Fruit fly (Drosophila melanogaster) whole organism, embryonic: ENCODE measurements around the gene CG9855.

Source experiments
- CG11398 ChIP-seq: fragments of 200-800 bp; sonication (Bioruptor generic); optimal IDR thresholded peaks from 2 replicates; lab custom pipeline; 2016; ENCODE audit warnings: missing biosample characterization, missing genetic modification characterization
- CG11723 ChIP-seq: fragments of 200-800 bp; sonication (Bioruptor generic); optimal IDR thresholded peaks from 2 replicates; lab custom pipeline; 2017; ENCODE audit warnings: missing biosample characterization, mild to moderate bottlenecking, missing genetic modification characterization
- CG12219 ChIP-seq: fragments of 200-800 bp; sonication (Bioruptor generic); optimal IDR thresholded peaks from 3 replicates; lab custom pipeline; 2018; ENCODE audit warnings: missing biosample characterization, mild to moderate bottlenecking, missing genetic modification characterization
- CG13424 ChIP-seq: fragments of 200-800 bp; sonication (Bioruptor generic); optimal IDR thresholded peaks from 2 replicates; lab custom pipeline; 2019; ENCODE audit warnings: missing biosample characterization, mild to moderate bottlenecking, missing genetic modification characterization, moderate library complexity
- CG14050 ChIP-seq: fragments of 200-800 bp; sonication (Bioruptor generic); IDR thresholded peaks from 3 replicates; pipeline ENCODE4 v1.3.6; 2022; ENCODE audit warnings: missing biosample characterization, missing genetic modification characterization
- CG14860 ChIP-seq: fragments of 200-800 bp; sonication (Bioruptor generic); IDR thresholded peaks from 3 replicates; pipeline ENCODE4 v1.3.6; 2022; ENCODE audit warnings: missing biosample characterization, missing genetic modification characterization; ENCODE audit not compliant: partially characterized antibody
- CG14965 ChIP-seq: fragments of 200-800 bp; sonication (Bioruptor generic); optimal IDR thresholded peaks from 2 replicates; lab custom pipeline; 2016; ENCODE audit warnings: missing biosample characterization, missing genetic modification characterization, borderline replicate concordance
- CG16813 ChIP-seq: fragments of 200-800 bp; sonication (Bioruptor generic); IDR thresholded peaks from 3 replicates; pipeline ENCODE4 v1.3.6; 2022; ENCODE audit warnings: missing biosample characterization, missing genetic modification characterization; ENCODE audit not compliant: partially characterized antibody
- CG18262 ChIP-seq: fragments of 200-800 bp; optimal IDR thresholded peaks from 3 replicates; lab custom pipeline; 2019; ENCODE audit warnings: missing biosample characterization, mild to moderate bottlenecking, missing genetic modification characterization, moderate library complexity
- CG2129 ChIP-seq: fragments of 200-800 bp; sonication (Bioruptor generic); IDR thresholded peaks from 2 replicates; pipeline ENCODE4 v1.3.6; 2022; ENCODE audit warnings: missing biosample characterization, missing genetic modification characterization; ENCODE audit not compliant: partially characterized antibody
- CG2875 ChIP-seq: fragments of 200-800 bp; sonication (Bioruptor generic); optimal IDR thresholded peaks from 2 replicates; lab custom pipeline; 2017; ENCODE audit warnings: missing biosample characterization, mild to moderate bottlenecking, missing genetic modification characterization, missing genetic modification reagents
- CG34376 ChIP-seq: fragments of 200-800 bp; sonication (Bioruptor generic); optimal IDR thresholded peaks from 2 replicates; lab custom pipeline; 2018; ENCODE audit warnings: missing biosample characterization, mild to moderate bottlenecking, missing genetic modification characterization
- CG42726 ChIP-seq: fragments of 200-800 bp; sonication (Bioruptor generic); IDR thresholded peaks from 2 replicates; pipeline ENCODE4 v1.3.6; 2022; ENCODE audit warnings: missing biosample characterization, missing genetic modification characterization; ENCODE audit not compliant: partially characterized antibody
- CG6254 ChIP-seq: fragments of 200-800 bp; sonication (Bioruptor generic); optimal IDR thresholded peaks from 3 replicates; lab custom pipeline; 2017; ENCODE audit warnings: mild to moderate bottlenecking, missing biosample characterization, missing genetic modification reagents, missing genetic modification characterization
- CG6654 ChIP-seq: fragments of 200-800 bp; sonication (Bioruptor generic); optimal IDR thresholded peaks from 2 replicates; lab custom pipeline; 2017; ENCODE audit warnings: missing biosample characterization, mild to moderate bottlenecking, missing genetic modification characterization
- CG7987 ChIP-seq: fragments of 200-800 bp; sonication (Bioruptor generic); optimal IDR thresholded peaks from 2 replicates; lab custom pipeline; 2018; ENCODE audit warnings: missing biosample characterization, mild to moderate bottlenecking, missing genetic modification characterization, moderate library complexity
- CG8290 ChIP-seq, 3 experiments: fragments of 200-800 bp; sonication (Bioruptor generic); optimal IDR thresholded peaks; 2 replicates each; lab custom pipeline; 2016 to 2019; ENCODE audit warnings: missing biosample characterization in 3 of 3, missing genetic modification characterization in 3 of 3, mild to moderate bottlenecking in 2 of 3, moderate library complexity in 1 of 3
- CG8478 ChIP-seq: fragments of >200 bp; optimal IDR thresholded peaks from 2 replicates; lab custom pipeline; 2018
- CTCF ChIP-seq: fragments of 200-800 bp; sonication (Bioruptor generic); optimal IDR thresholded peaks from 2 replicates; lab custom pipeline; 2017; ENCODE audit warnings: missing biosample characterization, mild to moderate bottlenecking, missing genetic modification characterization, moderate library complexity
- CrebB ChIP-seq: fragments of 200-800 bp; sonication (Bioruptor generic); optimal IDR thresholded peaks from 3 replicates; lab custom pipeline; 2018; ENCODE audit warnings: missing biosample characterization, mild to moderate bottlenecking, missing genetic modification characterization
- Dip2 ChIP-seq: fragments of 200-800 bp; sonication (Bioruptor generic); IDR thresholded peaks from 2 replicates; pipeline ENCODE4 v1.3.6; 2022; ENCODE audit warnings: missing biosample characterization, missing genetic modification characterization
- Dip3 ChIP-seq: fragments of 200-800 bp; sonication (Bioruptor generic); optimal IDR thresholded peaks from 3 replicates; lab custom pipeline; 2016; ENCODE audit warnings: missing biosample characterization, missing genetic modification characterization
- Dll ChIP-seq: fragments of 200-800 bp; sonication (Bioruptor generic); IDR thresholded peaks from 4 replicates; pipeline ENCODE4 v1.3.6; 2022; ENCODE audit warnings: missing biosample characterization, missing genetic modification characterization; ENCODE audit not compliant: partially characterized antibody
- Doc2 ChIP-seq: fragments of 200-800 bp; sonication (Bioruptor generic); IDR thresholded peaks from 2 replicates; pipeline ENCODE4 v1.3.6; 2022; ENCODE audit warnings: missing biosample characterization, missing genetic modification characterization
- Dref ChIP-seq: fragments of 200-800 bp; sonication (Bioruptor generic); IDR thresholded peaks from 2 replicates; pipeline ENCODE4 v1.3.6; 2022; ENCODE audit warnings: missing biosample characterization, missing genetic modification characterization
- Ets65A ChIP-seq: fragments of 200-800 bp; sonication (Bioruptor generic); peaks from one replicate; lab custom pipeline; 2016; ENCODE audit warnings: missing biosample characterization, missing genetic modification characterization
- Fer3 ChIP-seq: fragments of 200-800 bp; sonication (Bioruptor generic); optimal IDR thresholded peaks from 2 replicates; lab custom pipeline; 2018; ENCODE audit warnings: missing biosample characterization, mild to moderate bottlenecking, missing genetic modification characterization, moderate library complexity
- Gsc ChIP-seq: fragments of 200-800 bp; sonication (Bioruptor generic); IDR thresholded peaks from 2 replicates; pipeline ENCODE4 v1.3.6; 2022; ENCODE audit warnings: missing biosample characterization, missing genetic modification characterization
- HLH3B ChIP-seq: fragments of 200-800 bp; sonication (Bioruptor generic); IDR thresholded peaks from 2 replicates; pipeline ENCODE4 v1.3.6; 2022; ENCODE audit warnings: missing biosample characterization, missing genetic modification characterization
- MESR4 ChIP-seq: fragments of 200-800 bp; sonication (Bioruptor generic); optimal IDR thresholded peaks from 2 replicates; lab custom pipeline; 2018; ENCODE audit warnings: missing biosample characterization, mild to moderate bottlenecking, missing genetic modification characterization, moderate library complexity
- Trl ChIP-seq, 3 experiments: fragments of >200 bp in 2 of 3; fragments of 200-800 bp in 1 of 3; sonication (Bioruptor generic) in 1 of 3; optimal IDR thresholded peaks; 2 replicates in 1 of 3; 3 replicates in 2 of 3; lab custom pipeline; 2016 to 2017; ENCODE audit warnings: missing biosample characterization in 1 of 3, missing genetic modification characterization in 1 of 3
- Usf ChIP-seq: fragments of 200-800 bp; sonication (Bioruptor generic); optimal IDR thresholded peaks from 2 replicates; lab custom pipeline; 2017; ENCODE audit warnings: missing genotype, missing biosample characterization, missing genetic modification characterization
- amos ChIP-seq: fragments of 200-800 bp; sonication (Bioruptor generic); IDR thresholded peaks from 2 replicates; pipeline ENCODE4 v1.3.6; 2022; ENCODE audit warnings: missing biosample characterization, missing genetic modification characterization; ENCODE audit not compliant: partially characterized antibody
- ara ChIP-seq: fragments of 200-800 bp; sonication (Bioruptor generic); IDR thresholded peaks from 2 replicates; pipeline ENCODE4 v1.3.6; 2022; ENCODE audit warnings: missing biosample characterization, missing genetic modification characterization
- bab2 ChIP-seq: fragments of 200-800 bp; sonication (Bioruptor generic); optimal IDR thresholded peaks from 2 replicates; lab custom pipeline; 2016; ENCODE audit warnings: missing biosample characterization, missing genetic modification characterization
- ci ChIP-seq: fragments of 200-800 bp; sonication (Bioruptor generic); IDR thresholded peaks from 3 replicates; pipeline ENCODE4 v1.3.6; 2022; ENCODE audit warnings: missing biosample characterization, missing genetic modification characterization
- cwo ChIP-seq: fragments of 200-800 bp; sonication (Bioruptor generic); optimal IDR thresholded peaks from 3 replicates; lab custom pipeline; 2017; ENCODE audit warnings: missing biosample characterization, missing genetic modification characterization, mild to moderate bottlenecking, moderate library complexity, missing genetic modification reagents
- dati ChIP-seq: fragments of 200-800 bp; sonication (Bioruptor generic); IDR thresholded peaks from 2 replicates; pipeline ENCODE4 v1.3.6; 2022; ENCODE audit warnings: missing biosample characterization, missing genetic modification characterization
- dmrt99B ChIP-seq: fragments of 200-800 bp; sonication (Bioruptor generic); optimal IDR thresholded peaks from 2 replicates; lab custom pipeline; 2018; ENCODE audit warnings: missing biosample characterization, mild to moderate bottlenecking, missing genetic modification characterization, moderate library complexity
- eve ChIP-seq, 2 experiments: fragments of >200 bp; optimal IDR thresholded peaks; 2 replicates each; lab custom pipeline; 2017; ENCODE audit warnings: missing biosample characterization in 2 of 2, missing genetic modification characterization in 2 of 2
- lab ChIP-seq: fragments of 200-800 bp; sonication (Bioruptor generic); optimal IDR thresholded peaks from 3 replicates; lab custom pipeline; 2017; ENCODE audit warnings: missing biosample characterization, missing genetic modification characterization, mild to moderate bottlenecking, moderate library complexity, missing genetic modification reagents
- lmd ChIP-seq: fragments of 200-800 bp; sonication (Bioruptor generic); IDR thresholded peaks from 2 replicates; pipeline ENCODE4 v1.3.6; 2022; ENCODE audit warnings: missing biosample characterization, missing genetic modification characterization
- pb ChIP-seq: fragments of 200-800 bp; sonication (Bioruptor generic); optimal IDR thresholded peaks from 3 replicates; lab custom pipeline; 2016; ENCODE audit warnings: missing biosample characterization, missing genetic modification characterization
- pnt ChIP-seq: fragments of 200-800 bp; sonication (Bioruptor generic); optimal IDR thresholded peaks from 3 replicates; lab custom pipeline; 2016; ENCODE audit warnings: missing biosample characterization, missing genetic modification characterization
- sd ChIP-seq: fragments of 200-800 bp; sonication (Bioruptor generic); optimal IDR thresholded peaks from 3 replicates; lab custom pipeline; 2018; ENCODE audit warnings: missing biosample characterization, mild to moderate bottlenecking, missing genetic modification characterization, moderate library complexity
- slp2 ChIP-seq: fragments of 200-800 bp; sonication (Bioruptor generic); optimal IDR thresholded peaks from 2 replicates; lab custom pipeline; 2016; ENCODE audit warnings: missing biosample characterization, missing genetic modification characterization
- sna ChIP-seq: fragments of 200-800 bp; sonication (Bioruptor generic); IDR thresholded peaks from 2 replicates; pipeline ENCODE4 v1.3.6; 2022; ENCODE audit warnings: missing biosample characterization, missing genetic modification characterization; ENCODE audit not compliant: partially characterized antibody
- stc ChIP-seq: fragments of 200-800 bp; sonication (Bioruptor generic); IDR thresholded peaks from 2 replicates; pipeline ENCODE4 v1.3.6; 2022; ENCODE audit warnings: missing biosample characterization, missing genetic modification characterization
- tin ChIP-seq: fragments of 200-800 bp; sonication (Bioruptor generic); optimal IDR thresholded peaks from 3 replicates; lab custom pipeline; 2016; ENCODE audit warnings: missing biosample characterization, missing genetic modification characterization
- tup ChIP-seq: fragments of 200-800 bp; sonication (Bioruptor generic); optimal IDR thresholded peaks from 2 replicates; lab custom pipeline; 2016; ENCODE audit warnings: missing biosample characterization, mild to moderate bottlenecking, missing genetic modification characterization, moderate library complexity
- zfh1 ChIP-seq: fragments of 200-800 bp; sonication (Bioruptor generic); IDR thresholded peaks from 3 replicates; pipeline ENCODE4 v1.3.6; 2022; ENCODE audit warnings: missing biosample characterization, missing genetic modification characterization

The CG9855 gene

DNA sequence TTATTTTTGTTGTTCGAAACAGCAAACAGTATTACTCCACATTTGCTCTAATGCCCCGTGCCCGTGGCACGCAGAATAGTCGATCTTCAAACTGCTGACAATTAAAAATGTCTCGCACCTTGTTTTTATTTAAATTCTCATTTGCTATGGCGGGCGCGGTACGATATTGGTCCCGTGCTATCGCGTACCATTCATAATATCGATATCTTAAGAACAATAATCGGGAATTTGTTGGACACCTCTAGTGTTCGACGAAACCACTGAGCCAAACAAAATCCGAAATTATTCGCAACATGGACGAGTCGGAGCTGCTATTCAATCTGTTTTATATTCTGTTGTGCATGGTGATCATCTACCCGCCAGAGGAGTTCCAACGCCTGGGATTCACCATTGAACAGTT is 7.5 kb downstream of the CG9855 start, which contains the start of gene CG14646 (continued):
- TF ChIP-seq slp2 (no peak), CG14050 (GFP tag; lab: Robert Waterston, UW) (no peak), ci (GFP tag; lab: Robert Waterston, UW) (no peak), CrebB (no peak), CG14965 (GFP tag; lab: Kevin White, UChicago) (no peak), CG7987 (GFP tag; lab: Kevin White, UChicago) (no peak), Dref (peak; percentile 83), lab (GFP tag; lab: Kevin White, UChicago) (no peak), CG34376 (GFP tag; lab: Kevin White, UChicago) (no peak), CG6254 (GFP tag; lab: Kevin White, UChicago) (no peak), pnt (no peak), dmrt99B (no peak), Doc2 (GFP tag; lab: Robert Waterston, UW) (no peak), CG16813 (GFP tag; lab: Robert Waterston, UW) (peak; percentile 86), CG2129 (GFP tag; lab: Robert Waterston, UW) (peak; percentile 72), MESR4 (peak; percentile 59), amos (GFP tag; lab: Robert Waterston, UW) (peak; percentile 92), CG42726 (peak; percentile 54; the same call in 1 of the 2 replicates), CG11398 (GFP tag; lab: Kevin White, UChicago) (peak; percentile 2), Usf (GFP tag; lab: Kevin White, UChicago) (no peak), tin (GFP tag; lab: Kevin White, UChicago) (no peak), bab2 (GFP tag; lab: Kevin White, UChicago) (no peak), CG13424 (tag; lab: Kevin White, UChicago) (no peak), Ets65A (GFP tag; lab: Kevin White, UChicago) (peak; percentile 24), Gsc (GFP tag; lab: Robert Waterston, UW) (no peak), pb (no peak), CG11723 (GFP tag; lab: Kevin White, UChicago) (no peak), CG2875 (GFP tag; lab: Kevin White, UChicago) (no peak), CTCF (GFP tag; lab: Kevin White, UChicago) (no peak), CG8290 (GFP tag; optimal IDR thresholded peaks at IDR 0.05; lab: Kevin White, UChicago) (no peak), CG8290 (tag; optimal IDR thresholded peaks at IDR 0.05; lab: Kevin White, UChicago) (peak in 1 of 2 experiments; percentile 40), sd (no peak), CG14860 (peak; percentile 70), cwo (no peak), dati (GFP tag; lab: Robert Waterston, UW) (no peak), zfh1 (GFP tag; lab: Robert Waterston, UW) (no peak), stc (no peak), sna (GFP tag; lab: Robert Waterston, UW) (peak; percentile 78), CG8478 (lab: Kevin White, UChicago) (no peak), HLH3B (GFP tag; lab: Robert Waterston, UW) (no peak), eve (GFP tag; optimal IDR thresholded peaks at IDR 0.05; lab: Kevin White, UChicago) (no peak), tup (GFP tag; lab: Kevin White, UChicago) (no peak), CG6654 (GFP tag; lab: Kevin White, UChicago) (no peak), Fer3 (tag; lab: Kevin White, UChicago) (no peak), lmd (GFP tag; lab: Robert Waterston, UW) (no peak), Dip2 (GFP tag; lab: Robert Waterston, UW) (no peak), Dip3 (GFP tag; lab: Kevin White, UChicago) (no peak), CG12219 (GFP tag; lab: Kevin White, UChicago) (no peak), ara (GFP tag; lab: Robert Waterston, UW) (no peak), Trl (optimal IDR thresholded peaks at IDR 0.05; lab: Kevin White, UChicago) (no peak), Trl (GFP tag; optimal IDR thresholded peaks at IDR 0.05; lab: Kevin White, UChicago) (no peak), Dll (GFP tag; lab: Robert Waterston, UW) (peak; percentile 86), CG18262 (tag; lab: Kevin White, UChicago) (no peak)
